Worm (Caenorhabditis elegans) whole organism, late embryonic: ENCODE results near the gene rgs-5.

ENCODE experiments used
- C08G9.2 ChIP-seq: sonication (generic microtip); optimal IDR thresholded peaks from 2 replicates; lab custom pipeline; 2016; ENCODE audit warnings: mild to moderate bottlenecking, missing genetic modification characterization, moderate library complexity, missing compliant biosample characterization
- C38D4.7 ChIP-seq: fragments of 200-800 bp; sonication (Bioruptor generic); optimal IDR thresholded peaks from 2 replicates; lab custom pipeline; 2018; ENCODE audit warnings: mild to moderate bottlenecking, missing genetic modification characterization, moderate library complexity, missing compliant biosample characterization
- K02D7.2 ChIP-seq: sonication (generic microtip); optimal IDR thresholded peaks from 2 replicates; lab custom pipeline; 2017; ENCODE audit warnings: mild to moderate bottlenecking, missing genetic modification characterization, missing compliant biosample characterization
- K09A11.1 ChIP-seq: sonication (generic microtip); optimal IDR thresholded peaks from 2 replicates; lab custom pipeline; 2017; ENCODE audit warnings: antibody characterized with exemption, mild to moderate bottlenecking, missing genetic modification characterization, missing compliant biosample characterization; ENCODE audit not compliant: insufficient read depth
- Y22D7AL.16 ChIP-seq: sonication (generic microtip); optimal IDR thresholded peaks from 2 replicates; lab custom pipeline; 2016; ENCODE audit warnings: missing genetic modification characterization, missing compliant biosample characterization
- ahr-1 ChIP-seq: sonication (generic microtip); optimal IDR thresholded peaks from 2 replicates; lab custom pipeline; 2016; ENCODE audit warnings: missing genetic modification characterization, missing compliant biosample characterization
- ama-1 ChIP-seq: fragments of 150-350 bp; optimal IDR thresholded peaks from 2 replicates; lab custom pipeline; 2014
- ceh-18 ChIP-seq: sonication (generic microtip); optimal IDR thresholded peaks from 2 replicates; lab custom pipeline; 2016; ENCODE audit warnings: missing genetic modification characterization, missing compliant biosample characterization
- ceh-2 ChIP-seq: sonication (generic microtip); optimal IDR thresholded peaks from 2 replicates; lab custom pipeline; 2016; ENCODE audit warnings: missing genotype, missing genetic modification characterization, missing compliant biosample characterization
- ceh-22 ChIP-seq: sonication (generic microtip); optimal IDR thresholded peaks from 2 replicates; lab custom pipeline; 2017; ENCODE audit warnings: missing biosample characterization, missing genetic modification characterization
- ceh-24 ChIP-seq: sonication (generic microtip); optimal IDR thresholded peaks from 2 replicates; lab custom pipeline; 2016; ENCODE audit warnings: mild to moderate bottlenecking, missing genetic modification characterization, missing compliant biosample characterization
- ceh-45 ChIP-seq: fragments of 200-800 bp; sonication (Bioruptor generic); IDR thresholded peaks from 2 replicates; pipeline ENCODE4 v1.3.6; 2022; ENCODE audit warnings: missing genetic modification reagents, missing genetic modification characterization, missing compliant biosample characterization
- ceh-6 ChIP-seq: fragments of 200-800 bp; sonication (Bioruptor generic); optimal IDR thresholded peaks from 2 replicates; lab custom pipeline; 2018; ENCODE audit warnings: mild to moderate bottlenecking, missing genetic modification characterization, missing compliant biosample characterization
- ceh-9 ChIP-seq: sonication (generic microtip); optimal IDR thresholded peaks from 2 replicates; lab custom pipeline; 2016; ENCODE audit warnings: mild to moderate bottlenecking, missing genetic modification characterization, inconsistent platforms, missing compliant biosample characterization
- che-1 ChIP-seq: sonication (generic microtip); optimal IDR thresholded peaks from 2 replicates; lab custom pipeline; 2016; ENCODE audit warnings: mild to moderate bottlenecking, missing genetic modification characterization, missing compliant biosample characterization
- dmd-4 ChIP-seq: sonication (generic microtip); optimal IDR thresholded peaks from 2 replicates; lab custom pipeline; 2016; ENCODE audit warnings: borderline replicate concordance, missing genetic modification characterization, missing compliant biosample characterization
- elt-2 ChIP-seq: sonication (generic microtip); optimal IDR thresholded peaks from 2 replicates; lab custom pipeline; 2016; ENCODE audit warnings: missing genetic modification reagents, missing genetic modification characterization, missing compliant biosample characterization
- elt-4 ChIP-seq: sonication (generic microtip); optimal IDR thresholded peaks from 2 replicates; lab custom pipeline; 2016; ENCODE audit warnings: missing genetic modification characterization, missing compliant biosample characterization
- fkh-10 ChIP-seq: fragments of 150-350 bp; optimal IDR thresholded peaks from 2 replicates; lab custom pipeline; 2014; ENCODE audit warnings: missing biosample characterization, missing genetic modification reagents, missing genetic modification characterization
- fkh-6 ChIP-seq: sonication (generic microtip); optimal IDR thresholded peaks from 2 replicates; lab custom pipeline; 2016; ENCODE audit warnings: missing genetic modification characterization, missing compliant biosample characterization
- hlh-13 ChIP-seq: fragments of 200-800 bp; sonication (Bioruptor generic); optimal IDR thresholded peaks from 2 replicates; lab custom pipeline; 2018; ENCODE audit warnings: mild to moderate bottlenecking, missing genetic modification characterization, missing compliant biosample characterization
- hlh-15 ChIP-seq: sonication (generic microtip); optimal IDR thresholded peaks from 2 replicates; lab custom pipeline; 2016; ENCODE audit warnings: missing genetic modification characterization, missing compliant biosample characterization
- hlh-30 ChIP-seq: sonication (generic microtip); optimal IDR thresholded peaks from 2 replicates; lab custom pipeline; 2017; ENCODE audit warnings: antibody characterized with exemption, missing genetic modification characterization, missing compliant biosample characterization; ENCODE audit not compliant: insufficient read depth
- hlh-6 ChIP-seq: sonication (generic microtip); optimal IDR thresholded peaks from 2 replicates; lab custom pipeline; 2016; ENCODE audit warnings: missing genotype, missing genetic modification characterization, missing compliant biosample characterization
- lim-6 ChIP-seq: sonication (generic microtip); optimal IDR thresholded peaks from 2 replicates; lab custom pipeline; 2016; ENCODE audit warnings: missing genetic modification characterization, missing compliant biosample characterization
- lin-11 ChIP-seq: fragments of 200-800 bp; sonication (Bioruptor generic); optimal IDR thresholded peaks from 2 replicates; lab custom pipeline; 2018; ENCODE audit warnings: mild to moderate bottlenecking, missing genetic modification characterization, missing compliant biosample characterization
- nfya-1 ChIP-seq: sonication (generic microtip); optimal IDR thresholded peaks from 2 replicates; lab custom pipeline; 2017; ENCODE audit warnings: missing genetic modification characterization, mild to moderate bottlenecking, missing compliant biosample characterization, antibody characterized with exemption, moderate library complexity
- nhr-11 ChIP-seq: fragments of 150-350 bp; optimal IDR thresholded peaks from 2 replicates; lab custom pipeline; 2014; ENCODE audit warnings: missing biosample characterization, missing genetic modification characterization
- nhr-232 ChIP-seq: sonication (generic microtip); optimal IDR thresholded peaks from 2 replicates; lab custom pipeline; 2016; ENCODE audit warnings: missing genetic modification characterization, missing compliant biosample characterization
- npax-4 ChIP-seq: sonication (generic microtip); optimal IDR thresholded peaks from 2 replicates; lab custom pipeline; 2016; ENCODE audit warnings: missing genetic modification characterization, missing compliant biosample characterization
- odd-2 ChIP-seq: sonication (generic microtip); optimal IDR thresholded peaks from 2 replicates; lab custom pipeline; 2017; ENCODE audit warnings: antibody characterized with exemption, mild to moderate bottlenecking, missing genetic modification characterization, missing compliant biosample characterization
- pat-9 ChIP-seq: fragments of 200-800 bp; sonication (Bioruptor generic); optimal IDR thresholded peaks from 2 replicates; lab custom pipeline; 2018; ENCODE audit warnings: mild to moderate bottlenecking, missing genetic modification characterization, moderate library complexity, missing compliant biosample characterization
- pha-4 ChIP-seq: fragments of 150-350 bp; optimal IDR thresholded peaks from 2 replicates; lab custom pipeline; 2018; ENCODE audit warnings: missing biosample characterization, missing genetic modification reagents, missing genetic modification characterization
- pros-1 ChIP-seq: fragments of 150-350 bp; optimal IDR thresholded peaks from 2 replicates; lab custom pipeline; 2014; ENCODE audit warnings: missing biosample characterization, missing genetic modification reagents, missing genetic modification characterization
- rnt-1 ChIP-seq: sonication (generic microtip); optimal IDR thresholded peaks from 2 replicates; lab custom pipeline; 2016; ENCODE audit warnings: missing genetic modification characterization, missing compliant biosample characterization
- sdc-2 ChIP-seq: sonication (generic microtip); optimal IDR thresholded peaks from 2 replicates; lab custom pipeline; 2016; ENCODE audit warnings: missing genotype, missing genetic modification characterization, missing compliant biosample characterization
- sox-4 ChIP-seq: sonication (generic microtip); optimal IDR thresholded peaks from 2 replicates; lab custom pipeline; 2017; ENCODE audit warnings: mild to moderate bottlenecking, missing genetic modification characterization, inconsistent platforms, missing compliant biosample characterization
- tbx-2 ChIP-seq: sonication (generic microtip); optimal IDR thresholded peaks from 2 replicates; lab custom pipeline; 2016; ENCODE audit warnings: missing genetic modification characterization, missing compliant biosample characterization
- ttx-3 ChIP-seq: sonication (generic microtip); optimal IDR thresholded peaks from 2 replicates; lab custom pipeline; 2016; ENCODE audit warnings: missing genetic modification reagents, missing genetic modification characterization, missing compliant biosample characterization
- zip-5 ChIP-seq: sonication (generic microtip); optimal IDR thresholded peaks from 2 replicates; lab custom pipeline; 2016; ENCODE audit warnings: missing genetic modification characterization, missing compliant biosample characterization

rgs-5 gene

DNA sequence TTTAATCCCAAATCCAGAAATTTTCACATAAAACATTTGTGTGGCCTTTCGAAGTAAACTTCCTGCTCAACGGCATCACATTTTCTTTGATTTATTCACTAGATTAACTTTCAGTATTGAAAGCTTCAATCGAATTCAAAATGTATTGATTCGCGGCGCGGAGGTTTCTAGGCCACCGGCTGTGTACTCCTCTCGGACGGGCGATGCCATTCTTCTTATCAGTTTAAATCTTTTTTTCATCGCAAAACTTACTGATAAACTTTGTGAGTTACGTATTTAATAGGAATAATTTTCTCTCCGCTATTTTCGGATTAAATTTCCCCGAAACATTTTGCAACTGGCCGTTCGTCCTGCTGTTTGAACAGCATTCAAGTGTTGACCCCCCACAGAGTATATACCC, 23.5 kb downstream of the rgs-5 start (continued):
- no peak for TF ChIP-seq ceh-22 (tag; lab: Kevin White, UChicago)
- TF ChIP-seq nfya-1 (tag; lab: Kevin White, UChicago), result no peak
- TF ChIP-seq C08G9.2, result peak; percentile 85
- no peak for TF ChIP-seq pat-9 (tag; lab: Kevin White, UChicago)
- TF ChIP-seq K09A11.1 (tag; lab: Kevin White, UChicago), result no peak
- no peak for TF ChIP-seq ceh-18 (tag; lab: Kevin White, UChicago)
- TF ChIP-seq K02D7.2 (tag; lab: Kevin White, UChicago), result no peak
- TF ChIP-seq elt-4 (tag; lab: Kevin White, UChicago), result no peak
- no peak for TF ChIP-seq ttx-3 (tag; lab: Kevin White, UChicago)
- TF ChIP-seq ceh-9 (tag; lab: Kevin White, UChicago), result no peak
- no peak for TF ChIP-seq hlh-15 (tag; lab: Kevin White, UChicago)
- no peak for TF ChIP-seq fkh-10
- no peak for TF ChIP-seq ahr-1 (tag; lab: Kevin White, UChicago)
- TF ChIP-seq nhr-11 (tag; lab: Kevin White, UChicago), result no peak
- no peak for TF ChIP-seq sox-4 (tag; lab: Kevin White, UChicago)
- no peak for TF ChIP-seq hlh-13 (GFP tag; lab: Kevin White, UChicago)
- TF ChIP-seq Y22D7AL.16 (tag; lab: Kevin White, UChicago), result no peak
- TF ChIP-seq odd-2, result no peak
- TF ChIP-seq che-1 (tag; lab: Kevin White, UChicago), result no peak
- no peak for TF ChIP-seq rnt-1 (tag; lab: Kevin White, UChicago)
- no peak for TF ChIP-seq hlh-30
- TF ChIP-seq dmd-4 (tag; lab: Kevin White, UChicago), result no peak
- no peak for TF ChIP-seq lin-11 (tag; lab: Kevin White, UChicago)
- TF ChIP-seq elt-2, result peak; percentile 87
- TF ChIP-seq ceh-6 (GFP tag; lab: Kevin White, UChicago), result no peak
- no peak for TF ChIP-seq ceh-45 (GFP tag; lab: Robert Waterston, UW)
- peak; percentile 16 for TF ChIP-seq sdc-2 (tag; lab: Kevin White, UChicago)
- TF ChIP-seq pha-4, result no peak
- no peak for TF ChIP-seq ceh-24 (tag; lab: Kevin White, UChicago)
- no peak for TF ChIP-seq C38D4.7 (GFP tag; lab: Kevin White, UChicago)
- TF ChIP-seq tbx-2 (tag; lab: Kevin White, UChicago), result peak; percentile 8
- TF ChIP-seq lim-6, result no peak
- no peak for TF ChIP-seq pros-1 (tag; lab: Kevin White, UChicago)
- TF ChIP-seq, all 69 proteins: peak for 15

DNA sequence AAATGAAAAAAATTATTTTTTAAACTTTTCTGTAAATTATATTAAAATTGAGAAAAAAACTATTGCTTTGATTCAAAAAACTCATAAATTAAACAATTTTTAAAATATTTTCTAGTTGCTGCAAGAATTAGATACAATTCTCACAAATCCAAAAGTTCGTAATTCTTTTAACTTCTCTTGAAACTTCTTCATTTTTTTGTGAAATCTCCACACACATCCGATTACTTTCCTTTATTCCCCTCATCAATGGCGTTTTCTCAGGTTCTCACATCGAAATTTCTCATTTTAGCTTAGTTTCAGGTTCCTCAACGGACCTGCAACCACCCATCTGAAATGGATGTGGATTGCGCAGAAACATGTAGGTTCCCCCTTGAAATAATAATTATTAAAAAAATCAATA, 24.2 kb downstream of the rgs-5 start, which contains the start of gene wrm-1:
Gene wrm-1 (plus strand): TSS at position 301 of the 400 bp plus-strand sequence.
- TF ChIP-seq fkh-6 (tag; lab: Kevin White, UChicago) (no peak), K02D7.2 (tag; lab: Kevin White, UChicago) (no peak), ceh-24 (tag; lab: Kevin White, UChicago) (no peak), ceh-9 (tag; lab: Kevin White, UChicago) (no peak), ceh-2 (tag; lab: Kevin White, UChicago) (no peak), hlh-6 (tag; lab: Kevin White, UChicago) (no peak), ama-1 (lab: Kevin White, UChicago) (no peak), nhr-232 (no peak), zip-5 (no peak), fkh-10 (no peak), C38D4.7 (GFP tag; lab: Kevin White, UChicago) (no peak), ceh-6 (GFP tag; lab: Kevin White, UChicago) (no peak), lin-11 (tag; lab: Kevin White, UChicago) (no peak), npax-4 (tag; lab: Kevin White, UChicago) (no peak), rnt-1 (tag; lab: Kevin White, UChicago) (no peak)
